Fruit fly (Drosophila melanogaster) whole organism, embryonic: Measurements from ENCODE around the gene sa.

Source experiments
- Abd-B ChIP-seq: fragments of 200-800 bp; sonication (Bioruptor generic); optimal IDR thresholded peaks from 2 replicates; lab custom pipeline; 2018; ENCODE audit warnings: missing biosample characterization, mild to moderate bottlenecking, missing genetic modification characterization, moderate library complexity
- Ada2b ChIP-seq: fragments of 200-800 bp; sonication (Bioruptor generic); IDR thresholded peaks from 2 replicates; pipeline ENCODE4 v1.3.6; 2022; ENCODE audit warnings: missing biosample characterization, missing genetic modification characterization
- Atf6 ChIP-seq: fragments of 200-800 bp; sonication (Bioruptor generic); IDR thresholded peaks from 2 replicates; pipeline ENCODE4 v1.3.6; 2022; ENCODE audit warnings: missing biosample characterization, missing genetic modification characterization
- BEAF-32 ChIP-seq: fragments of 200-800 bp; sonication (Bioruptor generic); optimal IDR thresholded peaks from 3 replicates; lab custom pipeline; 2017; ENCODE audit warnings: missing biosample characterization, missing genetic modification characterization, mild to moderate bottlenecking, moderate library complexity, missing genetic modification reagents
- CG10543 ChIP-seq: fragments of 200-800 bp; sonication (Bioruptor generic); optimal IDR thresholded peaks from 3 replicates; lab custom pipeline; 2017; ENCODE audit warnings: missing biosample characterization, mild to moderate bottlenecking, missing genetic modification characterization, moderate library complexity
- CG11456 ChIP-seq: fragments of 200-800 bp; sonication (Bioruptor generic); IDR thresholded peaks from 3 replicates; pipeline ENCODE4 v1.3.6; 2022; ENCODE audit warnings: missing biosample characterization, missing genetic modification characterization
- CG14710 ChIP-seq: fragments of 200-800 bp; sonication (Bioruptor generic); optimal IDR thresholded peaks from 3 replicates; lab custom pipeline; 2019; ENCODE audit warnings: missing biosample characterization, mild to moderate bottlenecking, missing genetic modification characterization, moderate library complexity
- CG17361 ChIP-seq: fragments of 200-800 bp; sonication (Bioruptor generic); IDR thresholded peaks from 3 replicates; pipeline ENCODE4 v1.3.6; 2022; ENCODE audit warnings: missing biosample characterization, missing genetic modification characterization
- CG1832 ChIP-seq: fragments of 200-800 bp; sonication (Bioruptor generic); optimal IDR thresholded peaks from 2 replicates; lab custom pipeline; 2017; ENCODE audit warnings: missing biosample characterization, mild to moderate bottlenecking, missing genetic modification characterization, inconsistent platforms
- CG3065 ChIP-seq: fragments of 200-800 bp; sonication (Bioruptor generic); optimal IDR thresholded peaks from 2 replicates; lab custom pipeline; 2016; ENCODE audit warnings: missing biosample characterization, missing genetic modification characterization
- CG34422 ChIP-seq: fragments of 200-800 bp; sonication (Bioruptor generic); IDR thresholded peaks from 3 replicates; pipeline ENCODE4 v1.3.6; 2022; ENCODE audit warnings: missing biosample characterization, missing genetic modification characterization
- CG7372 ChIP-seq: fragments of 200-800 bp; sonication (Bioruptor generic); IDR thresholded peaks from 2 replicates; pipeline ENCODE4 v1.3.6; 2022; ENCODE audit warnings: missing biosample characterization, missing genetic modification characterization
- CG7786 ChIP-seq: fragments of 200-800 bp; sonication (Bioruptor generic); optimal IDR thresholded peaks from 2 replicates; lab custom pipeline; 2016; ENCODE audit warnings: missing biosample characterization, missing genetic modification characterization
- CG8924 ChIP-seq: fragments of 200-800 bp; optimal IDR thresholded peaks from 3 replicates; lab custom pipeline; 2019; ENCODE audit warnings: missing biosample characterization, mild to moderate bottlenecking, missing genetic modification characterization, moderate library complexity
- CHES-1-like ChIP-seq: fragments of 200-800 bp; sonication (Bioruptor generic); optimal IDR thresholded peaks from 2 replicates; lab custom pipeline; 2016; ENCODE audit warnings: missing biosample characterization, missing genetic modification characterization
- Dip2 ChIP-seq: fragments of 200-800 bp; sonication (Bioruptor generic); IDR thresholded peaks from 2 replicates; pipeline ENCODE4 v1.3.6; 2022; ENCODE audit warnings: missing biosample characterization, missing genetic modification characterization
- Dip3 ChIP-seq: fragments of 200-800 bp; sonication (Bioruptor generic); optimal IDR thresholded peaks from 3 replicates; lab custom pipeline; 2016; ENCODE audit warnings: missing biosample characterization, missing genetic modification characterization
- Fer3 ChIP-seq: fragments of 200-800 bp; sonication (Bioruptor generic); optimal IDR thresholded peaks from 2 replicates; lab custom pipeline; 2018; ENCODE audit warnings: missing biosample characterization, mild to moderate bottlenecking, missing genetic modification characterization, moderate library complexity
- HmgZ ChIP-seq: fragments of 200-800 bp; sonication (Bioruptor generic); optimal IDR thresholded peaks from 2 replicates; lab custom pipeline; 2018; ENCODE audit warnings: missing biosample characterization, mild to moderate bottlenecking, missing genetic modification characterization
- Hmr ChIP-seq: fragments of 200-800 bp; sonication (Bioruptor generic); optimal IDR thresholded peaks from 3 replicates; lab custom pipeline; 2017; ENCODE audit warnings: mild to moderate bottlenecking, missing biosample characterization, missing genetic modification reagents, missing genetic modification characterization
- Lpt ChIP-seq: fragments of >200 bp; optimal IDR thresholded peaks from 2 replicates; lab custom pipeline; 2018; ENCODE audit warnings: missing biosample characterization, missing genetic modification characterization
- MTF-1 ChIP-seq: fragments of 200-800 bp; sonication (Bioruptor generic); optimal IDR thresholded peaks from 2 replicates; lab custom pipeline; 2018; ENCODE audit warnings: missing biosample characterization, mild to moderate bottlenecking, missing genetic modification characterization, borderline replicate concordance
- Mad ChIP-seq: fragments of 200-800 bp; sonication (Bioruptor generic); optimal IDR thresholded peaks from 2 replicates; lab custom pipeline; 2016; ENCODE audit warnings: missing biosample characterization, missing genetic modification characterization
- NC2β ChIP-seq: fragments of 200-800 bp; sonication (Bioruptor generic); optimal IDR thresholded peaks from 2 replicates; lab custom pipeline; 2016; ENCODE audit warnings: missing biosample characterization, missing genetic modification characterization
- Nf-YB ChIP-seq: fragments of 200-800 bp; sonication (Bioruptor generic); optimal IDR thresholded peaks from 3 replicates; lab custom pipeline; 2019; ENCODE audit warnings: missing biosample characterization, mild to moderate bottlenecking, missing genetic modification characterization, moderate library complexity
- Opbp ChIP-seq: fragments of 200-800 bp; sonication (Bioruptor generic); IDR thresholded peaks from 3 replicates; pipeline ENCODE4 v1.3.6; 2022; ENCODE audit warnings: missing biosample characterization, missing genetic modification characterization; ENCODE audit not compliant: partially characterized antibody
- Poxn ChIP-seq: fragments of 200-800 bp; sonication (Bioruptor generic); IDR thresholded peaks from 2 replicates; pipeline ENCODE4 v1.3.6; 2022; ENCODE audit warnings: missing biosample characterization, missing genetic modification characterization
- Ravus ChIP-seq: fragments of 200-800 bp; sonication (Bioruptor generic); IDR thresholded peaks from 2 replicates; pipeline ENCODE4 v1.3.6; 2022; ENCODE audit warnings: missing biosample characterization, missing genetic modification characterization
- Sry-β ChIP-seq: fragments of 200-800 bp; sonication (Bioruptor generic); optimal IDR thresholded peaks from 2 replicates; lab custom pipeline; 2018; ENCODE audit warnings: missing biosample characterization, mild to moderate bottlenecking, missing genetic modification characterization, moderate library complexity
- Trl ChIP-seq, 3 experiments: fragments of >200 bp in 2 of 3; fragments of 200-800 bp in 1 of 3; sonication (Bioruptor generic) in 1 of 3; optimal IDR thresholded peaks; 2 replicates in 1 of 3; 3 replicates in 2 of 3; lab custom pipeline; 2016 to 2017; ENCODE audit warnings: missing biosample characterization in 1 of 3, missing genetic modification characterization in 1 of 3
- Usf ChIP-seq: fragments of 200-800 bp; sonication (Bioruptor generic); optimal IDR thresholded peaks from 2 replicates; lab custom pipeline; 2017; ENCODE audit warnings: missing genotype, missing biosample characterization, missing genetic modification characterization
- Xrp1 ChIP-seq: fragments of 200-800 bp; sonication (Bioruptor generic); IDR thresholded peaks from 2 replicates; pipeline ENCODE4 v1.3.6; 2022; ENCODE audit warnings: missing biosample characterization, missing genetic modification characterization
- abd-A ChIP-seq: fragments of 200-800 bp; sonication (Bioruptor generic); optimal IDR thresholded peaks from 3 replicates; lab custom pipeline; 2019; ENCODE audit warnings: missing biosample characterization, mild to moderate bottlenecking, missing genetic modification characterization, moderate library complexity
- bcd ChIP-seq: fragments of 200-800 bp; sonication (Bioruptor generic); optimal IDR thresholded peaks from 2 replicates; lab custom pipeline; 2017; ENCODE audit warnings: missing biosample characterization, mild to moderate bottlenecking, missing genetic modification characterization
- dan ChIP-seq: fragments of 200-800 bp; sonication (Bioruptor generic); IDR thresholded peaks from 2 replicates; pipeline ENCODE4 v1.3.6; 2022; ENCODE audit warnings: missing biosample characterization, missing genetic modification characterization
- disco-r ChIP-seq: fragments of 200-800 bp; sonication (Bioruptor generic); optimal IDR thresholded peaks from 2 replicates; lab custom pipeline; 2016; ENCODE audit warnings: missing biosample characterization, missing genetic modification characterization
- dm ChIP-seq: fragments of 200-800 bp; sonication (Bioruptor generic); optimal IDR thresholded peaks from 3 replicates; lab custom pipeline; 2016; ENCODE audit warnings: missing biosample characterization, missing genetic modification characterization
- gsb-n ChIP-seq: fragments of 200-800 bp; sonication (Bioruptor generic); optimal IDR thresholded peaks from 3 replicates; lab custom pipeline; 2018; ENCODE audit warnings: missing biosample characterization, mild to moderate bottlenecking, missing genetic modification characterization
- gt ChIP-seq: fragments of 200-800 bp; sonication (Bioruptor generic); IDR thresholded peaks from 2 replicates; pipeline ENCODE4 v1.3.6; 2022; ENCODE audit warnings: missing biosample characterization, missing genetic modification characterization
- kah ChIP-seq: fragments of 200-800 bp; sonication (Bioruptor generic); optimal IDR thresholded peaks from 2 replicates; lab custom pipeline; 2018; ENCODE audit warnings: missing biosample characterization, mild to moderate bottlenecking, missing genetic modification characterization
- ken ChIP-seq: fragments of 200-800 bp; sonication (Bioruptor generic); IDR thresholded peaks from 3 replicates; pipeline ENCODE4 v1.3.6; 2022; ENCODE audit warnings: missing biosample characterization, missing genetic modification characterization
- lab ChIP-seq: fragments of 200-800 bp; sonication (Bioruptor generic); optimal IDR thresholded peaks from 3 replicates; lab custom pipeline; 2017; ENCODE audit warnings: missing biosample characterization, missing genetic modification characterization, mild to moderate bottlenecking, moderate library complexity, missing genetic modification reagents
- luna ChIP-seq: fragments of 200-800 bp; sonication (Bioruptor generic); optimal IDR thresholded peaks from 2 replicates; lab custom pipeline; 2016; ENCODE audit warnings: missing biosample characterization, missing genetic modification characterization
- pita ChIP-seq: fragments of 200-800 bp; sonication (Bioruptor generic); optimal IDR thresholded peaks from 2 replicates; lab custom pipeline; 2017; ENCODE audit warnings: missing biosample characterization, mild to moderate bottlenecking, missing genetic modification characterization
- scrt ChIP-seq: fragments of 200-800 bp; sonication (Bioruptor generic); optimal IDR thresholded peaks from 2 replicates; lab custom pipeline; 2018; ENCODE audit warnings: missing biosample characterization, mild to moderate bottlenecking, missing genetic modification characterization, moderate library complexity
- sima ChIP-seq: fragments of 200-800 bp; sonication (Bioruptor generic); optimal IDR thresholded peaks from 2 replicates; lab custom pipeline; 2016; ENCODE audit warnings: missing biosample characterization, missing genetic modification characterization
- sob ChIP-seq: fragments of 200-800 bp; sonication (Bioruptor generic); IDR thresholded peaks from 2 replicates; pipeline ENCODE4 v1.3.6; 2022; ENCODE audit warnings: missing biosample characterization, missing genetic modification characterization
- sug ChIP-seq: fragments of 200-800 bp; optimal IDR thresholded peaks from 2 replicates; lab custom pipeline; 2019; ENCODE audit warnings: missing biosample characterization, mild to moderate bottlenecking, missing genetic modification characterization, moderate library complexity
- unc-4 ChIP-seq: fragments of 200-800 bp; sonication (Bioruptor generic); IDR thresholded peaks from 2 replicates; pipeline ENCODE4 v1.3.6; 2022; ENCODE audit warnings: missing biosample characterization, missing genetic modification characterization; ENCODE audit not compliant: partially characterized antibody

The sa gene

dm6 chr3L:21433744-21434384 is 27.3 kb upstream of the sa start (continued):
- TF ChIP-seq CG17361 (GFP tag; lab: Robert Waterston, UW): no peak
- no peak for TF ChIP-seq Mad (GFP tag; lab: Kevin White, UChicago)
- no peak for TF ChIP-seq MTF-1 (GFP tag; lab: Kevin White, UChicago)
- peak; percentile 11 for TF ChIP-seq CHES-1-like
- TF ChIP-seq CG34422: peak; percentile 74; the same call in 1 of the 3 replicates
- peak; percentile 2 for TF ChIP-seq disco-r (GFP tag; lab: Kevin White, UChicago)
- TF ChIP-seq sug: peak; percentile 35
- 0 out of 3 replicates have a peak, but pooled peaks have one; percentile 7 for TF ChIP-seq Opbp (GFP tag; lab: Robert Waterston, UW)
- no peak for TF ChIP-seq CG11456 (GFP tag; lab: Robert Waterston, UW)
- 0 out of 2 replicates have a peak, but pooled peaks have one; percentile 19 for TF ChIP-seq sob (GFP tag; lab: Robert Waterston, UW)
- peak; percentile 92 for TF ChIP-seq dm
- no peak for TF ChIP-seq CG7786 (GFP tag; lab: Kevin White, UChicago)
- no peak for TF ChIP-seq scrt (GFP tag; lab: Kevin White, UChicago)
- no peak for TF ChIP-seq NC2β (GFP tag; lab: Kevin White, UChicago)
- TF ChIP-seq luna: no peak
- peak; percentile 5 for TF ChIP-seq HmgZ
- peak; percentile 81 for TF ChIP-seq kah (GFP tag; lab: Kevin White, UChicago)

dm6 chr3L:21433098-21433497 is 26.6 kb upstream of the sa start, which contains the start of the genes barc and Aef1:
Gene barc, minus strand, starts transcription at chr3L:21433134.
Gene Aef1, plus strand, starts transcription at chr3L:21433422.
- peak; percentile 70 for TF ChIP-seq Atf6 (GFP tag; lab: Robert Waterston, UW)
- peak; percentile 58; the same call in 1 of the 2 replicates for TF ChIP-seq gt
- TF ChIP-seq gsb-n (tag; lab: Kevin White, UChicago): peak; percentile 64
- TF ChIP-seq CG3065 (GFP tag; lab: Kevin White, UChicago): peak; percentile 70
- peak; percentile 84 for TF ChIP-seq CG10543 (GFP tag; lab: Kevin White, UChicago)
- peak; percentile 84 for TF ChIP-seq dan (GFP tag; lab: Robert Waterston, UW)
- no peak for TF ChIP-seq Lpt
- TF ChIP-seq sima: peak; percentile 17
- TF ChIP-seq CG1832 (GFP tag; lab: Kevin White, UChicago): no peak
- peak; percentile 89 for TF ChIP-seq bcd (GFP tag; lab: Kevin White, UChicago)
- peak; percentile 87 for TF ChIP-seq Hmr (GFP tag; lab: Kevin White, UChicago)
- TF ChIP-seq Fer3: peak; percentile 83
- peak; percentile 70 for TF ChIP-seq Ada2b (GFP tag; lab: Robert Waterston, UW)
- peak; percentile 77 for TF ChIP-seq Poxn (GFP tag; lab: Robert Waterston, UW)
- peak; percentile 90 for TF ChIP-seq CG14710 (tag; lab: Kevin White, UChicago)
- peak; percentile 94 for TF ChIP-seq Abd-B (GFP tag; lab: Kevin White, UChicago)
- TF ChIP-seq Usf (GFP tag; lab: Kevin White, UChicago): peak; percentile 79
- peak; percentile 96 for TF ChIP-seq BEAF-32
- no peak for TF ChIP-seq Trl (optimal IDR thresholded peaks at IDR 0.05; lab: Kevin White, UChicago)
- TF ChIP-seq Trl (GFP tag; optimal IDR thresholded peaks at IDR 0.05; lab: Kevin White, UChicago): peak; percentile 78
- no peak for TF ChIP-seq pita (GFP tag; lab: Kevin White, UChicago)
- peak; percentile 53 for TF ChIP-seq Nf-YB
- TF ChIP-seq Sry-β (GFP tag; lab: Kevin White, UChicago): peak; percentile 58
- TF ChIP-seq Ravus (GFP tag; lab: Robert Waterston, UW): peak; percentile 54
- peak; percentile 80 for TF ChIP-seq ken (GFP tag; lab: Robert Waterston, UW)
- peak; percentile 88 for TF ChIP-seq Dip3
- TF ChIP-seq CG7372 (GFP tag; lab: Robert Waterston, UW): peak; percentile 92
- TF ChIP-seq lab: peak; percentile 82
- TF ChIP-seq Dip2 (GFP tag; lab: Robert Waterston, UW): 0 out of 2 replicates have a peak, but pooled peaks have one; percentile 17
- TF ChIP-seq CG8924: peak; percentile 83
- TF ChIP-seq abd-A: no peak
- peak; percentile 80 for TF ChIP-seq unc-4 (GFP tag; lab: Robert Waterston, UW)
- peak; percentile 82 for TF ChIP-seq Xrp1 (GFP tag; lab: Robert Waterston, UW)
